Worm (Caenorhabditis elegans) whole organism, mixed stage, embryonic: Measurements from ENCODE around the gene C02F5.2.

Experiments
- M03D4.4 ChIP-seq: sonication (generic microtip); optimal IDR thresholded peaks from 2 replicates; lab custom pipeline; 2017; ENCODE audit warnings: mild to moderate bottlenecking, missing genetic modification characterization, missing compliant biosample characterization
- blmp-1 ChIP-seq: fragments of 150-350 bp; optimal IDR thresholded peaks from 2 replicates; lab custom pipeline; 2014; ENCODE audit warnings: missing biosample characterization, missing genetic modification characterization
- ceh-39 ChIP-seq: fragments of 150-350 bp; optimal IDR thresholded peaks from 2 replicates; lab custom pipeline; 2014; ENCODE audit warnings: missing biosample characterization, missing genetic modification characterization
- ceh-43 ChIP-seq: fragments of 200-800 bp; sonication (Bioruptor generic); optimal IDR thresholded peaks from 2 replicates; lab custom pipeline; 2018; ENCODE audit warnings: mild to moderate bottlenecking, missing genetic modification characterization, moderate library complexity, missing compliant biosample characterization
- ceh-83 ChIP-seq: fragments of 200-800 bp; sonication (Bioruptor generic); optimal IDR thresholded peaks from 2 replicates; lab custom pipeline; 2018; ENCODE audit warnings: mild to moderate bottlenecking, missing genetic modification characterization, missing compliant biosample characterization
- cnd-1 ChIP-seq: fragments of 200-800 bp; sonication (Bioruptor generic); optimal IDR thresholded peaks from 2 replicates; lab custom pipeline; 2018; ENCODE audit warnings: mild to moderate bottlenecking, missing genetic modification characterization, missing compliant biosample characterization
- drap-1 ChIP-seq: fragments of 200-800 bp; sonication (Bioruptor generic); optimal IDR thresholded peaks from 3 replicates; lab custom pipeline; 2018; ENCODE audit warnings: mild to moderate bottlenecking, missing genetic modification characterization, missing compliant biosample characterization
- elt-1 ChIP-seq: sonication (generic microtip); optimal IDR thresholded peaks from 2 replicates; lab custom pipeline; 2017; ENCODE audit warnings: missing genetic modification characterization, mild to moderate bottlenecking, missing compliant biosample characterization, antibody characterized with exemption, moderate library complexity, borderline replicate concordance; ENCODE audit not compliant: insufficient read depth
- elt-3 ChIP-seq: fragments of 150-350 bp; optimal IDR thresholded peaks from 2 replicates; lab custom pipeline; 2014; ENCODE audit warnings: missing biosample characterization, missing genetic modification characterization
- flh-1 ChIP-seq: fragments of 200-800 bp; sonication (Bioruptor generic); optimal IDR thresholded peaks from 2 replicates; lab custom pipeline; 2018; ENCODE audit warnings: mild to moderate bottlenecking, missing genetic modification characterization, moderate library complexity, missing compliant biosample characterization
- ham-2 ChIP-seq: fragments of 200-800 bp; sonication (Bioruptor generic); optimal IDR thresholded peaks from 2 replicates; lab custom pipeline; 2018; ENCODE audit warnings: mild to moderate bottlenecking, missing genetic modification characterization, missing compliant biosample characterization
- lin-13 ChIP-seq: fragments of 150-350 bp; optimal IDR thresholded peaks from 2 replicates; lab custom pipeline; 2014; ENCODE audit warnings: missing biosample characterization, missing genetic modification characterization
- lin-32 ChIP-seq: fragments of 200-800 bp; sonication (Bioruptor generic); optimal IDR thresholded peaks from 2 replicates; lab custom pipeline; 2018; ENCODE audit warnings: mild to moderate bottlenecking, missing genetic modification characterization, missing compliant biosample characterization
- lsy-2 ChIP-seq: fragments of 150-350 bp; optimal IDR thresholded peaks from 2 replicates; lab custom pipeline; 2014; ENCODE audit warnings: missing biosample characterization, missing genetic modification characterization
- mab-5 ChIP-seq: fragments of 150-350 bp; optimal IDR thresholded peaks from 2 replicates; lab custom pipeline; 2014; ENCODE audit warnings: missing biosample characterization, missing genetic modification characterization
- mep-1 ChIP-seq: fragments of 150-350 bp; optimal IDR thresholded peaks from 2 replicates; lab custom pipeline; 2017; ENCODE audit warnings: missing biosample characterization, missing genetic modification reagents, missing genetic modification characterization, inconsistent platforms
- mls-2 ChIP-seq: sonication (generic microtip); optimal IDR thresholded peaks from 2 replicates; lab custom pipeline; 2016; ENCODE audit warnings: mild to moderate bottlenecking, missing genetic modification characterization, moderate library complexity, missing compliant biosample characterization
- nhr-12 ChIP-seq: fragments of 150-350 bp; optimal IDR thresholded peaks from 2 replicates; lab custom pipeline; 2014; ENCODE audit warnings: missing biosample characterization, missing genetic modification characterization
- nhr-237 ChIP-seq: fragments of 150-350 bp; optimal IDR thresholded peaks from 2 replicates; lab custom pipeline; 2014; ENCODE audit warnings: missing biosample characterization, missing genetic modification characterization
- nhr-28 ChIP-seq: fragments of 150-350 bp; optimal IDR thresholded peaks from 2 replicates; lab custom pipeline; 2014; ENCODE audit warnings: missing biosample characterization, missing genetic modification characterization
- nhr-76 ChIP-seq: sonication (generic microtip); optimal IDR thresholded peaks from 2 replicates; lab custom pipeline; 2017; ENCODE audit warnings: missing biosample characterization, missing genetic modification characterization
- pha-4 ChIP-seq: fragments of 150-350 bp; optimal IDR thresholded peaks from 2 replicates; lab custom pipeline; 2018; ENCODE audit warnings: missing biosample characterization, missing genetic modification reagents, missing genetic modification characterization
- sem-2 ChIP-seq: fragments of 200-800 bp; sonication (Bioruptor generic); optimal IDR thresholded peaks from 2 replicates; lab custom pipeline; 2018; ENCODE audit warnings: mild to moderate bottlenecking, missing genetic modification characterization, missing compliant biosample characterization
- snpc-4 ChIP-seq: fragments of 150-350 bp; optimal IDR thresholded peaks from 2 replicates; lab custom pipeline; 2014; ENCODE audit warnings: missing biosample characterization, missing genetic modification characterization
- sptf-1 ChIP-seq: sonication (generic microtip); optimal IDR thresholded peaks from 2 replicates; lab custom pipeline; 2017; ENCODE audit warnings: mild to moderate bottlenecking, missing genetic modification characterization, moderate library complexity, missing compliant biosample characterization
- tbx-8 ChIP-seq: fragments of 200-800 bp; sonication (Bioruptor generic); optimal IDR thresholded peaks from 2 replicates; lab custom pipeline; 2018; ENCODE audit warnings: mild to moderate bottlenecking, missing genetic modification characterization, moderate library complexity, missing compliant biosample characterization
- unc-120 ChIP-seq: sonication (generic microtip); optimal IDR thresholded peaks from 2 replicates; lab custom pipeline; 2017; ENCODE audit warnings: missing genetic modification characterization, missing compliant biosample characterization; ENCODE audit not compliant: poor library complexity, severe bottlenecking
- unc-39 ChIP-seq: fragments of 150-350 bp; optimal IDR thresholded peaks from 2 replicates; lab custom pipeline; 2014; ENCODE audit warnings: missing biosample characterization, missing genetic modification characterization
- unc-62 ChIP-seq: fragments of 150-350 bp; optimal IDR thresholded peaks from 2 replicates; lab custom pipeline; 2014; ENCODE audit warnings: missing biosample characterization, missing genetic modification reagents, missing genetic modification characterization
- zip-8 ChIP-seq: fragments of 150-350 bp; optimal IDR thresholded peaks from 2 replicates; lab custom pipeline; 2014; ENCODE audit warnings: missing biosample characterization, missing genetic modification characterization
- ztf-11 ChIP-seq: fragments of 150-350 bp; optimal IDR thresholded peaks from 2 replicates; lab custom pipeline; 2014; ENCODE audit warnings: missing biosample characterization, missing genetic modification characterization

Gene C02F5.2

DNA sequence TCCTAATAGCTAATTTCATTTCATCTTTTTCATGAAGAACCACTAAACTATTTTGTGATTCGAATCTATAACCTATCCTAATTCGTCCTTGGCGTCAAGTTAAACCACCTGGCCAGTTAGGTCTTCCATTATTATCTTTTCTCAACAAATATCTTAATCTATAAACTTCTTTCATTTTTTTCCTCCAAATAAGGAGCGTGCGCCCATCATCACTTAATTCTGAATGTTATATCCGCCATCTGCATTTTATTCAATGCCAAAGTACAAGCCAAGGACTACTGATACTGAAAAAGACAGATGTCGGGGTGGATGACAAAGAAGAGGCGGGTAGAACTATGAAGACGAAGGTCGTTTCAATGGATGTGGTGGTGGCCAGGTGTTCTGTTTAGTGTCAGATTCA is 20.5 kb upstream of the C02F5.2 start:
- no peak for TF ChIP-seq lsy-2
- no peak for TF ChIP-seq ceh-83
- TF ChIP-seq lin-32 (GFP tag; lab: Kevin White, UChicago): no peak
- no peak for TF ChIP-seq nhr-28 (tag; lab: Kevin White, UChicago)
- TF ChIP-seq unc-39: no peak
- no peak for TF ChIP-seq snpc-4 (tag; lab: Kevin White, UChicago)
- TF ChIP-seq unc-120 (tag; lab: Kevin White, UChicago): no peak
- TF ChIP-seq elt-1 (tag; lab: Kevin White, UChicago): no peak
- TF ChIP-seq drap-1 (GFP tag; lab: Kevin White, UChicago): no peak
- TF ChIP-seq sptf-1 (tag; lab: Kevin White, UChicago): no peak
- TF ChIP-seq blmp-1: no peak
- no peak for TF ChIP-seq ceh-39 (tag; lab: Kevin White, UChicago)
- TF ChIP-seq ham-2: no peak
- TF ChIP-seq mab-5 (tag; lab: Kevin White, UChicago): no peak
- TF ChIP-seq sem-2: no peak
- no peak for TF ChIP-seq cnd-1
- no peak for TF ChIP-seq tbx-8 (GFP tag; lab: Kevin White, UChicago)
- no peak for TF ChIP-seq M03D4.4 (tag; lab: Kevin White, UChicago)
- TF ChIP-seq nhr-237 (tag; lab: Kevin White, UChicago): no peak
- TF ChIP-seq lin-13 (tag; lab: Kevin White, UChicago): no peak

DNA sequence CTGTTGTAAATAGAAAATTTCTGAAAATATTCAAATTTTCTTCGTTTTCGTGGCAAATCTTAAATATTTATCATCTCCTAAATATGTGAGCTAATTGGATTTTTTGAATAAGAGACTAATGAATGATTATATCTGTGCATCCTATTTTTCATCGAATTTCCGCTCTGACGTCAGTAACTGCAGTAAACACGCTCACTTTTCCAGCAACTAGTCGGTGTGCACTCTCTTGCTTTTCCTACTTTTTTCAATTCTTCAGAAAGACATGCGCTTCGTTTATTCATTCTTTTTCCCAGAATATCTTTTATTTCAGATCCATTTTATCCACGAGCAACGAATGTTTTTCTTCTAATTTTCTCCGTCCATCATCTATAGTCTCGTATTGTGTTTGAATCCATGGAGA is 19.9 kb upstream of the C02F5.2 start:
- TF ChIP-seq pha-4 (tag; lab: Kevin White, UChicago) (no peak), elt-3 (tag; lab: Kevin White, UChicago) (no peak), unc-120 (tag; lab: Kevin White, UChicago) (no peak), lsy-2 (no peak), flh-1 (GFP tag; lab: Kevin White, UChicago) (no peak), unc-62 (GFP tag; lab: Kevin White, UChicago) (no peak), drap-1 (GFP tag; lab: Kevin White, UChicago) (no peak), nhr-12 (no peak), cnd-1 (no peak), mls-2 (tag; lab: Kevin White, UChicago) (no peak), nhr-237 (tag; lab: Kevin White, UChicago) (no peak), unc-39 (no peak), elt-1 (tag; lab: Kevin White, UChicago) (no peak), snpc-4 (tag; lab: Kevin White, UChicago) (no peak), nhr-28 (tag; lab: Kevin White, UChicago) (no peak), mab-5 (tag; lab: Kevin White, UChicago) (no peak), tbx-8 (GFP tag; lab: Kevin White, UChicago) (no peak), ceh-39 (tag; lab: Kevin White, UChicago) (no peak), M03D4.4 (tag; lab: Kevin White, UChicago) (no peak)
- TF ChIP-seq, all 35 proteins: peak for 0

DNA sequence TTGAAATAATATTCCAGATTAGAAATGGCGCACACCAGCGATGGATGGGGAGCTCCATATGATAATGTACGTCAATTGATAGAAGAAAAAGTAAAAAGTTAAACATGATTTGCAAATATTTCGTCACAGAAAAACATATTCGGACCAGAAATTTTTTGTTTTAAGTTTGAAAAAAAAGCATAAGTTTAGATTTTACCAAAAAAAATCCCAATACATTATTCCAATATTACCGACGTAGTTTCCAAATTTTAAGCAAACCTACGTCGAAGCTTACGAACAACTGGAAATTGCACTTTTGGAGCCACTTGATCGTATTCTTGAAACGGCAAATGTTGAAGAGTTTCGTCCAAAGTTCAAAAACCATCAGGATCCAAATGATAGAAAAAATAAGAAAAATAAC is 16.8 kb upstream of the C02F5.2 start, which contains the start of gene henn-1:
Gene henn-1, plus strand, starts transcription at position 18 of the 400 bp plus-strand sequence.
- TF ChIP-seq sptf-1 (tag; lab: Kevin White, UChicago): no peak
- no peak for TF ChIP-seq sem-2
- no peak for TF ChIP-seq lin-32 (GFP tag; lab: Kevin White, UChicago)
- no peak for TF ChIP-seq elt-1 (tag; lab: Kevin White, UChicago)
- no peak for TF ChIP-seq nhr-76 (tag; lab: Kevin White, UChicago)
- TF ChIP-seq unc-39: no peak
- no peak for TF ChIP-seq ceh-39 (tag; lab: Kevin White, UChicago)

DNA sequence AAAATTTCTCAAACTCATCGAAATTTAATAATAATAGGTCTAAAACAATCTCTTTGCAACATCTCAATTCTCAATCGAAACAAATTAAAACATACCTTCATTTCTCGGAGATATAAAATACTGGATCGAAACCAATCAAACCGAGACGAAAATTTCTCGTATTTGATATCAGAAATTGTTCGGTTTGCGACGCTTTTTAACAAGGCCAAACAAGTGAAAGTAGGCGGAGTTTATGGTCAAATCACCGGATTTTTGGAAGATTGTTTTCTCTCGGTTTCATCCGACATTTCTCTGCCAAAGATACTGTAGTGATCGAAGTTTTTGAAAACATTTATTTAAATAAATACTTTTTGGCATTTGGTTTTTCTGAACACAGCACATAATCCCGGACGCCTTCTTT is 14.1 kb upstream of the C02F5.2 start, which contains the start of gene C02F5.14:
Gene C02F5.14, minus strand, starts transcription at position 157 of the 400 bp plus-strand sequence.
- TF ChIP-seq blmp-1 (no peak), drap-1 (GFP tag; lab: Kevin White, UChicago) (no peak), elt-3 (tag; lab: Kevin White, UChicago) (no peak), tbx-8 (GFP tag; lab: Kevin White, UChicago) (no peak), mab-5 (tag; lab: Kevin White, UChicago) (no peak), M03D4.4 (tag; lab: Kevin White, UChicago) (no peak), sptf-1 (tag; lab: Kevin White, UChicago) (no peak), zip-8 (tag; lab: Kevin White, UChicago) (no peak), ceh-43 (GFP tag; lab: Kevin White, UChicago) (no peak), flh-1 (GFP tag; lab: Kevin White, UChicago) (no peak), elt-1 (tag; lab: Kevin White, UChicago) (no peak), sem-2 (no peak), mls-2 (tag; lab: Kevin White, UChicago) (no peak), snpc-4 (tag; lab: Kevin White, UChicago) (no peak), ztf-11 (no peak), unc-39 (no peak), mep-1 (tag; lab: Kevin White, UChicago) (no peak), pha-4 (tag; lab: Kevin White, UChicago) (no peak), ceh-39 (tag; lab: Kevin White, UChicago) (no peak), lin-32 (GFP tag; lab: Kevin White, UChicago) (no peak)
